Fruit fly (Drosophila melanogaster) Kc167 (cell line): ENCODE data around the gene CG44437.

Source experiments
- Myc ChIP-seq: fragments of >200 bp; optimal IDR thresholded peaks from 2 replicates; lab custom pipeline; 2017; ENCODE audit warnings: missing external identifiers
- Sin3A ChIP-seq: fragments of >200 bp; optimal IDR thresholded peaks from 2 replicates; lab custom pipeline; 2018; ENCODE audit warnings: missing external identifiers
- h ChIP-seq: fragments of >200 bp; optimal IDR thresholded peaks from 3 replicates; lab custom pipeline; 2018; ENCODE audit warnings: missing external identifiers
- insv ChIP-seq: fragments of >200 bp; optimal IDR thresholded peaks from 3 replicates; lab custom pipeline; 2018; ENCODE audit warnings: missing external identifiers
- psq ChIP-seq: fragments of >200 bp; optimal IDR thresholded peaks from 2 replicates; lab custom pipeline; 2017; ENCODE audit warnings: missing external identifiers
- ttk ChIP-seq: sonication (Bioruptor generic); optimal IDR thresholded peaks from 2 replicates; lab custom pipeline; 2017; ENCODE audit warnings: missing external identifiers

CG44437 gene

DNA sequence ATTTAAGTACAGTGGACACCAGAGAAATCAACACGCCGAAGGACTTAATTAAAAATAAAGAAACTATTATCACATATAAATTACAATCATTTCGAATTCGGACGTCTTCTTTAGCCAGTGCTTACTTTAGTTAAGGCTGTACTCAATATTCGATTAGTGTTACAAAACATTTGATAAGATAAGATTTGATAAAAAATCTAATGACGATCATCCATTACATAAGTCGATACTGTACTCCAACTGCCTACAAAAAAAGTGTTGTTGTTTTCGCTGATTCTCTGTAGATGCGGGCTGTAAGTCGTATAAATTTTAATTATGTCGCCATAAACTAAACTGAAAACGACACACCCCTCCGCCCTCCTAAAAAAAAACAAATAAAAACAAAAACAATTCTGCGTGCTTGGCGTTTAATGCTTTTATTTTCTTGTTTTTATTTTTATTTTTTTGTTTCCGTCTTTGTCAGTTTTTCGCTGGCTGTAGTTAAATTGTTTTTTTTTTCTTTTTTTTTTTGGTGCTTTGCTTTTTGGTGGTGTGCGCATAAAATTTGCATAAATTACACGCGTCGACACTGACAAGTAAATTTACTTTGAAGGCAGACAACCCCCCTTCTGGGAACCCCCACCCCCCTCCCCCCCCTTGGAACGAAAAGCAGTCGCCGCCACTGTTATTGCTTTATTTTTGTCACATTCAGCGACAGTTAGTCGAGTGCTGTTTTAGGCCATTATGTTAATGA lies 32.8 kb upstream of the CG44437 start:
- TF ChIP-seq insv (lab: Kevin White, UChicago) = no peak
- TF ChIP-seq psq (lab: Kevin White, UChicago) = no peak
- TF ChIP-seq Sin3A (lab: Kevin White, UChicago) = no peak
- TF ChIP-seq ttk = no peak
- no peak for TF ChIP-seq h (lab: Kevin White, UChicago)
- no peak for TF ChIP-seq Myc (lab: Kevin White, UChicago)

DNA sequence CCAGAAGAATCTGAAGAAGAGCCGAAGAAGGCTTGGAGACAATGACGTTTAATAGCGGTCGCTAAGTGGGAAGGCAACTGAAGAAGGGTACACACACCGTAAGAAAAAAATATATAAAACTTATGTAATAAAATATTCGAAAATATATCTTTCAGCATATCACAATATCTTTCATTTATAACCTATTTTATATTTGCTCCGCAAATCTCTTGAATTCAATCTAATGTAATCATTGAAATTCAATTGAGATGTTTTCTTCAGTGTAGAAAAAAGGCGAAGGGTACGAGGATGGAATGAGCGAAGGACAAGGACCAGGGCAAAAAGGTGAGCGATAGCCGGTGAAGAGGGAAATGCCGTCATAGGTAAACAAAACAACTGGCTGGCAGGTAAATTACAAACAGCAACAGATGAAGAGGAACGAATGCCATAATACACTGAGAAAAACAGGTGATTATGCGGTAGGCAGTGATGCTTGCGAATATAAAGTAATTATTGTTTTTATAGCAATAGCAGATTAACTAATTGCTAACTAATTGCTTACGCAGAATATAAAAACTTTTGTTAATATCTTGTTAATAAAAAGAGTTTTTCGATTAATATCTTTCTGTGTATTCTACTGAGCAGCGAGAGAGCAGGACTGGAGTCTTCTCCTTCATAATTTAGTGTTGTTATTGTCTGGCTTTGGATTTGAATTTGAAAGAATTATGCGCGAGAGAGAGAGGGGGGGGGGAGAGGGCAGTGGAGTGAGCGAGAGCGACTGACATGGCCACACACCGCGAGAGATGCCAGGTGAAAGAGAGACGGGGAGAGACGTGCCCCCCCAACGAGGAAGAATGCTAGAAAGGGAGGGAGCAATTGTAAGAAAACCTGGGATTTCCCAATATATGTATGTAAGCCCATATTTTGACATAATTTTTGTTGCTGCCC lies 32.0 kb upstream of the CG44437 start:
- no peak for TF ChIP-seq ttk
- no peak for TF ChIP-seq Myc (lab: Kevin White, UChicago)
- no peak for TF ChIP-seq h (lab: Kevin White, UChicago)
- TF ChIP-seq Sin3A (lab: Kevin White, UChicago) = no peak
- no peak for TF ChIP-seq psq (lab: Kevin White, UChicago)
- no peak for TF ChIP-seq insv (lab: Kevin White, UChicago)

DNA sequence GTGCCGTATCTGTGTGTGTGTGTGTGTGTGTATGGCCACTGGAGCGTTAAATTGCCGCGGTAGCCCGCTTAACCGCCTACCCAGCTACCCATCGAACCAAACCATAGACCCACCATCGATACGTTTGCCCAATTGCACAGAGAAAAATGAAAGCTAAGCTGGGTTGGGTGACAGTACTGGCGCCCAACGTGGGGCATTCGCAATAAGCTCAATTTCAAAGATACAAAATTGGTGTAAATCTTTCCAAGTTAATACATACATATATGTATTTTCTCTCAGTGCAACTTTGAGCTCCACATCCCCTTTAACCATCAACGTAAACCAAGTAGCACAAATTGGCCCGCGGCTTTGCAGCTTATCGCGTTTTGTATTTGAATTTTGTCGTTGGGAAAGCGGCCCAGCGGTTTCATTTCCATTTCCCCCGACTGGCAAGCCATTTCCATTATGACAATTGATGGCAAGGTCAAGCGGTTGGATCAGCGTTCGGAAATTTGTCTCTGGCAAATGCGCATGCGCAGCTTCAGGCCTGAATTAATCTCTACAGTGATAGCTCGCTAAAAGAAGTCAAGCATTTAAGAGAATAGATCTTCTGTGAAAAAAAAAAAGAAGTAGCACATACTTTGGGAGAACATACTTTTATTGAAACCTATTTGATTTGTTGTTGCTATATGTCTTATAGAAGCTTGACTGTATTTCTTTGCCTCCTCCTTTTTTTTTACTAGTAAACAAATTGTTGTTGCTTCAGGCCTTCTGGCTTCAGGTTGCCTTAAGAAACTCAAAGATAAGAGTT lies 30.5 kb upstream of the CG44437 start:
- TF ChIP-seq psq (lab: Kevin White, UChicago) = no peak
- TF ChIP-seq h (lab: Kevin White, UChicago) = no peak
- TF ChIP-seq Sin3A (lab: Kevin White, UChicago) = no peak
- no peak for TF ChIP-seq insv (lab: Kevin White, UChicago)
- TF ChIP-seq Myc (lab: Kevin White, UChicago) = no peak
- no peak for TF ChIP-seq ttk

DNA sequence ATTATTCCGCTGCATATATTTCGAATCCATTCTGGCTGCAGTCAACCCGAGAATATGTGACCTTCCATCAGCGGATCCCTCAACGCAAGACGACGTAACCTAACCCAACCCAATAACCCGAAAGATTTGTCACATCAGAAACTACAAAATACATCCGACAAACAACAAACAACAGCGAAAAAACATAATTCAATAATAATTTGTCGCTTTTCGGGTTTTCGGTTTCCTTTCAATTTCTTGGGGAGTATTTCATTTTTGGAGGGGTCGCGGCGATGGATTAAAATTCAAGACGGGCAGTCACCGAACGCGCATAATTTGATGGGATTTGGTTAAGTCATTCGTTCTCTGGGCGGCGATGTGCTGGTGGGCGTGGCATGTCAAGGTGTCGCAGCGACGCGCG lies 28.9 kb upstream of the CG44437 start:
- no peak for TF ChIP-seq h (lab: Kevin White, UChicago)
- no peak for TF ChIP-seq psq (lab: Kevin White, UChicago)
- no peak for TF ChIP-seq Sin3A (lab: Kevin White, UChicago)
- TF ChIP-seq Myc (lab: Kevin White, UChicago) = no peak
- TF ChIP-seq insv (lab: Kevin White, UChicago) = no peak
- no peak for TF ChIP-seq ttk

DNA sequence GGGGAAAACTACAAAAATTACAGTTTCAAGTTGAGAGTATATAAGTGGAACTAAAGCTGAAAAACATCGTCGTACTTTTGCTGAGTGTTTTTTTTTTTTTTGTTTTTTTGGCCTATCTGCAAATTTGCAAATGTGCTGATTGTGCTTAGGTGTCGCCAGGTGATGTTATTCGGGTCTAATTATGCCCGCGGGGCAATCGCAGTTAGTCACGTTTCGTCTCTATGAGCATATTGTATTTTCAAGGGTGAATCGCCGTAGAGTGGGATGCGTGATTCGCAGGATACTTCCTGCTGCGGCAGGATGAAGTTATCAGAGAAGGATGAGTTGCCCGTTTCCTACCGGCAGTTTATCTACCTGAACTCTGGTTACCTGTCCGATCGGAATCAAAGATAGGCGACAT lies 27.8 kb upstream of the CG44437 start:
- TF ChIP-seq insv (lab: Kevin White, UChicago) (no peak), ttk (no peak), h (lab: Kevin White, UChicago) (no peak), Myc (lab: Kevin White, UChicago) (no peak), Sin3A (lab: Kevin White, UChicago) (no peak), psq (lab: Kevin White, UChicago) (no peak)

DNA sequence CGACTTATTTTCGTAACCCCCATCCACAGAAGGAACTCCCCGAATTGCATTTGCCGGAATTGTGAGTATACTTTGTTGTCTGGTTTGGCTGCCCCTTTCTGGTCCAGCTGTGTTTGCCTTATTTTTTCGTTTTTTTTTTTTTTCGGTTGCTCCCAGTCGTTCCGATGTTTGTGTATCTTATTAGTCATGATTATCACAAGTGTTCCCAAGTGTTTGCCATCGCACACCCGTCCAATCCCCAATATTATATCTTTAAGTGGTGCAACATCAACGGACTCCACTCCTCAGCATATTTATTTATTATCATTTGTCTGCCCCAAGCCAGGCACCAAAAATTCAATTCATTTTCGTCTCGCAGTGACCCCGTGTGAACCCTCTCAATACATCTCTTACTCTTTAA lies 27.2 kb upstream of the CG44437 start:
- TF ChIP-seq ttk = no peak
- no peak for TF ChIP-seq h (lab: Kevin White, UChicago)
- no peak for TF ChIP-seq psq (lab: Kevin White, UChicago)
- TF ChIP-seq Sin3A (lab: Kevin White, UChicago) = no peak
- TF ChIP-seq insv (lab: Kevin White, UChicago) = no peak
- no peak for TF ChIP-seq Myc (lab: Kevin White, UChicago)

DNA sequence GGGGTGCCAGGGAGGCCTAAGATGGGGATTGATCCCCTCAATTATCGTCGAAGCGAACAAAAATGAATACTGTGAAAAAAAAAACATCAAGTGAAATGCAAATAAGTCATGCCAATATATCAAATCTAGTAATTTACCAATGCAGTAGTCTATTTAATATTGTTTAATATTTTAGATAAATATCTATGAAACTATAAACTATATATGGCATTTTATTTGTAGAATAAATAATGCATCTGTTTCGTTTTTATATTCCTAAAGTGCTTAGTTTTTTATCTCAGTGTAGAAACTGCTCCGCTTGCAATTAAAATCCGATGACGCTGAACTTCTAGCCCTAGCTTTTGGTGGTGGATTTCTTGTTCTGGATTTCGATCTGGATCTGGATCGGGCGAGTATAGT lies 26.1 kb upstream of the CG44437 start:
- TF ChIP-seq insv (lab: Kevin White, UChicago) (no peak), psq (lab: Kevin White, UChicago) (no peak), Myc (lab: Kevin White, UChicago) (no peak)

DNA sequence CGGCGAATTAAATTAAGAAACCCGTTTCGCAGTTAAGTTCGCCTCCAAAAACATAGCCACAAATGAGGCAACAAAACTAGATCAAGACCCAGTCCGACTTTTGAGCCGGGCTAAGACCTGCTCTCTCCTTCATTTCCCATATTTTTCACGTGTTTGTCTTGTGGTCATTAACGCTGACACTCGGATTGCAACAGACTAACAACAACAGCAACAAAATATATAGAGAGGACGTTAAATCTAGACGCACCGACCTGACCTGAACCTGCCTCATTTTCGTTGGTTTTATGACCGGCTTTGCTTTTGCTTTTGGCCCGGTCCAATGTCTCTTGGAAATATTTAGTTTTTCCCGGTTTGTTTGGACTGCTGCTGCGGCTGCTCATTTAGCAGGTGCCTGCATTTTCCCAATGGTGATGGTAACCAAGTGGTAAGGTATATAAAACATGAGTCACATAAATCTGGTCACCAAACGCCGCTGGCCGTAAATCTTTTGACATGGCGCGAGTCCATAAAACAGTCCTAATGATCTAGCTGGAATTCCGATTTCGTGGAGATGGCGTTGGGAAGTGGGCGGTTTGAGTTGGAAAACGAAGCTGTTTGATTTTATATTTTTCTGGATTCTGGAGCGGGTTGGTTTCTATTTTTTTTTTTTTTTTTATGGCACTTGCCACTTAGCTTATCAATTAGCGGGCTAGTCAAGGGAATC lies 25.6 kb upstream of the CG44437 start:
- TF ChIP-seq psq (lab: Kevin White, UChicago) (no peak), Myc (lab: Kevin White, UChicago) (no peak), insv (lab: Kevin White, UChicago) (no peak), ttk (no peak), Sin3A (lab: Kevin White, UChicago) (no peak), h (lab: Kevin White, UChicago) (no peak)

DNA sequence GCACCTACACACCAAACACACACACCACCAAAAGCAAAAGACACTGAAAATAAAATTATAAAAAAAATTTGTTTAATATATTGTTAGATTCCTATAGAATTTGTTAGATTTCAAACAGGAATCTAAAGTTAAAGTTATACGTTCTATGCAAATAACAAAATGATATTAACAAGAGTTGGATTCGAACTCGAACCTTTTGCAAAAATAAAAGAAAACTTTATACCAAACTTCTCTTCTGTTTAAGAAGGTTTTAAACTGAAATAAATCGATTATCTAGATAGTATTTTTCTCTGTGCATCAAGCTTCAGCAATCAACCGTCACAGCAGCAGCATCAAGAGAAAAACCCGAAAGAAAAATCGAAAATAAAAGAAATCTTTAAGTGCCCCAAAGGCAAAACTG lies 24.4 kb upstream of the CG44437 start:
- TF ChIP-seq Sin3A (lab: Kevin White, UChicago) (no peak), insv (lab: Kevin White, UChicago) (no peak), psq (lab: Kevin White, UChicago) (no peak), Myc (lab: Kevin White, UChicago) (no peak), ttk (no peak)

DNA sequence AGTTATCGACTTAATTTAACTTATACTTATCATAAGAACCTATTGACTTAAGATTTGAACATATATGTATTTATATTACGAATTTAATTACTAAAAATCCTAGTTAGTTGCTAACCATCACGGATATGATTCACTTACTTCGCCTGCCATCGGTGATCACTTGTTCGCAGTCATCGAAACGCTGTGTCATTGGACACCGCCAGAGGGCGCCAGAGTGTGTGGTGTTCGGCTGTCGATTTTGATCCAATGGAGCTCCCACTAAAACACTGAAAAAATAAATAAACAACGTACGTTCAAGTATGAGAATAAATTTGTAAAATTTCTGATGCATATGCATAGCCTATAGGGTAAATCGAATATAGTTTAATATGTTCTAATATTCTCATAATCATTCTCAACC lies 22.8 kb upstream of the CG44437 start:
- TF ChIP-seq psq (lab: Kevin White, UChicago) (no peak), Sin3A (lab: Kevin White, UChicago) (no peak), insv (lab: Kevin White, UChicago) (no peak), ttk (no peak), Myc (lab: Kevin White, UChicago) (no peak), h (lab: Kevin White, UChicago) (no peak)
